Worm (Caenorhabditis elegans) whole organism, L3 larva: ENCODE data around the gene F18A1.1.
A peak's percentile ranks its signal among the peaks of the same experiment; 100 is the strongest.

Source experiments
- R02D3.7 ChIP-seq: fragments of 150-350 bp; optimal IDR thresholded peaks from 2 replicates; lab custom pipeline; 2014; ENCODE audit warnings: missing biosample characterization, missing genetic modification characterization
- ZK546.5 ChIP-seq: sonication (generic microtip); optimal IDR thresholded peaks from 2 replicates; lab custom pipeline; 2017; ENCODE audit warnings: missing biosample characterization, missing genetic modification characterization
- ceh-28 ChIP-seq: fragments of 150-350 bp; optimal IDR thresholded peaks from 2 replicates; lab custom pipeline; 2014; ENCODE audit warnings: missing biosample characterization, missing genetic modification reagents, missing genetic modification characterization
- ceh-82 ChIP-seq: fragments of 150-350 bp; optimal IDR thresholded peaks from 2 replicates; lab custom pipeline; 2014; ENCODE audit warnings: missing biosample characterization, missing genetic modification characterization
- ceh-9 ChIP-seq: sonication (generic microtip); optimal IDR thresholded peaks from 2 replicates; lab custom pipeline; 2018; ENCODE audit warnings: missing biosample characterization, missing genetic modification characterization
- daf-12 ChIP-seq: fragments of 150-350 bp; optimal IDR thresholded peaks from 2 replicates; lab custom pipeline; 2014; ENCODE audit warnings: missing biosample characterization, missing genetic modification reagents, missing genetic modification characterization
- egl-5 ChIP-seq: fragments of 150-350 bp; optimal IDR thresholded peaks from 2 replicates; lab custom pipeline; 2017; ENCODE audit warnings: missing biosample characterization, missing genetic modification reagents, missing genetic modification characterization, inconsistent platforms
- elt-1 ChIP-seq: fragments of 150-350 bp; optimal IDR thresholded peaks from 2 replicates; lab custom pipeline; 2014; ENCODE audit warnings: missing biosample characterization, missing genetic modification characterization
- elt-2 ChIP-seq: sonication (generic microtip); optimal IDR thresholded peaks from 2 replicates; lab custom pipeline; 2016; ENCODE audit warnings: missing genetic modification reagents, mild to moderate bottlenecking, missing genetic modification characterization, missing compliant biosample characterization
- eor-1 ChIP-seq, 2 experiments: fragments of 150-350 bp; optimal IDR thresholded peaks; 2 replicates each; lab custom pipeline; 2014 to 2018; ENCODE audit warnings: missing biosample characterization in 2 of 2, missing genetic modification characterization in 2 of 2
- fkh-2 ChIP-seq: fragments of 150-350 bp; optimal IDR thresholded peaks from 2 replicates; lab custom pipeline; 2014; ENCODE audit warnings: missing biosample characterization, missing genetic modification reagents, missing genetic modification characterization
- fos-1 ChIP-seq: fragments of 150-350 bp; optimal IDR thresholded peaks from 2 replicates; lab custom pipeline; 2014; ENCODE audit warnings: missing biosample characterization, missing genetic modification characterization
- hmg-11 ChIP-seq: sonication (generic microtip); optimal IDR thresholded peaks from 2 replicates; lab custom pipeline; 2016; ENCODE audit warnings: missing genetic modification characterization, missing compliant biosample characterization
- jun-1 ChIP-seq: fragments of 150-350 bp; optimal IDR thresholded peaks from 2 replicates; lab custom pipeline; 2014; ENCODE audit warnings: missing biosample characterization, missing genetic modification reagents, missing genetic modification characterization
- lin-15B ChIP-seq: fragments of 150-350 bp; optimal IDR thresholded peaks from 2 replicates; lab custom pipeline; 2014; ENCODE audit warnings: missing biosample characterization, missing genetic modification characterization
- mml-1 ChIP-seq: fragments of 150-350 bp; sonication (generic microtip); optimal IDR thresholded peaks from 3 replicates; lab custom pipeline; 2014; ENCODE audit warnings: missing biosample characterization, missing genetic modification characterization
- nfya-1 ChIP-seq: sonication (generic microtip); optimal IDR thresholded peaks from 2 replicates; lab custom pipeline; 2017; ENCODE audit warnings: missing genetic modification characterization, mild to moderate bottlenecking, missing compliant biosample characterization, antibody characterized with exemption, moderate library complexity; ENCODE audit not compliant: insufficient read depth
- nhr-11 ChIP-seq: fragments of 150-350 bp; optimal IDR thresholded peaks from 2 replicates; lab custom pipeline; 2014; ENCODE audit warnings: missing biosample characterization, missing genetic modification characterization
- nhr-12 ChIP-seq: fragments of 150-350 bp; optimal IDR thresholded peaks from 2 replicates; lab custom pipeline; 2014; ENCODE audit warnings: missing biosample characterization, missing genetic modification characterization
- nhr-23 ChIP-seq: fragments of 150-350 bp; optimal IDR thresholded peaks from 2 replicates; lab custom pipeline; 2014; ENCODE audit warnings: missing biosample characterization, missing genetic modification reagents, missing genetic modification characterization
- nhr-237 ChIP-seq: fragments of 150-350 bp; optimal IDR thresholded peaks from 2 replicates; lab custom pipeline; 2014; ENCODE audit warnings: missing biosample characterization, missing genetic modification characterization
- nhr-25 ChIP-seq: sonication (generic microtip); optimal IDR thresholded peaks from 2 replicates; lab custom pipeline; 2017; ENCODE audit warnings: missing biosample characterization, missing genetic modification characterization
- nhr-43 ChIP-seq: sonication (generic microtip); optimal IDR thresholded peaks from 2 replicates; lab custom pipeline; 2016; ENCODE audit warnings: mild to moderate bottlenecking, missing genetic modification characterization, missing compliant biosample characterization; ENCODE audit not compliant: poor library complexity, severe bottlenecking
- nhr-77 ChIP-seq: fragments of 150-350 bp; optimal IDR thresholded peaks from 2 replicates; lab custom pipeline; 2014; ENCODE audit warnings: missing biosample characterization, missing genetic modification characterization
- pqm-1 ChIP-seq: fragments of 150-350 bp; optimal IDR thresholded peaks from 2 replicates; lab custom pipeline; 2017; ENCODE audit warnings: missing biosample characterization, missing genetic modification characterization, inconsistent platforms
- sea-2 ChIP-seq: fragments of 150-350 bp; sonication (generic microtip); optimal IDR thresholded peaks from 4 replicates; lab custom pipeline; 2014; ENCODE audit warnings: missing biosample characterization, missing genetic modification reagents, missing genetic modification characterization
- snpc-4 ChIP-seq: fragments of 150-350 bp; optimal IDR thresholded peaks from 2 replicates; lab custom pipeline; 2014; ENCODE audit warnings: missing biosample characterization, missing genetic modification characterization
- tbx-2 ChIP-seq: sonication (generic microtip); optimal IDR thresholded peaks from 2 replicates; lab custom pipeline; 2016; ENCODE audit warnings: mild to moderate bottlenecking, missing genetic modification characterization, missing compliant biosample characterization
- zag-1 ChIP-seq: fragments of 150-350 bp; optimal IDR thresholded peaks from 2 replicates; lab custom pipeline; 2014; ENCODE audit warnings: missing biosample characterization, missing genetic modification characterization

F18A1.1 gene

DNA sequence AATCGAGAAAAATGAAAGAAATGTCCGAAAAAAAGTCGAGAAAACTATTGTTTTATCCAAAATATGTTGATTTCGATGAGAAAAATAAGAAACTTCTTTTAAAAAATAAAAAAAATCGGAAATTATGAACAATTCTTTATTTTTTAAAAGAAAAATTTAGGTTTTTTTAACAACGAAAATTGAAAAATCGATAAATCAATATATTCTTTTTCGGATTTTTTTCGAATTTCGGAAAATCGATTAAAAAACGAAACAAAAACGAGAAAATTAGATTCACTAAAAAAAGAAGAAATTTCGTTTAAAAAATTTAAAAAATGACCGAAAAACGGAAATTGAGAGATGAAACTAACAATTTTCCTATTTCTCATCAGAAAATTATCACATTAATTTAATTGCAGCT, 14.7 kb upstream of the F18A1.1 start:
- TF ChIP-seq zag-1 (tag; lab: Kevin White, UChicago) = no peak
- TF ChIP-seq ceh-28 (tag; lab: Kevin White, UChicago) = peak; percentile 66

DNA sequence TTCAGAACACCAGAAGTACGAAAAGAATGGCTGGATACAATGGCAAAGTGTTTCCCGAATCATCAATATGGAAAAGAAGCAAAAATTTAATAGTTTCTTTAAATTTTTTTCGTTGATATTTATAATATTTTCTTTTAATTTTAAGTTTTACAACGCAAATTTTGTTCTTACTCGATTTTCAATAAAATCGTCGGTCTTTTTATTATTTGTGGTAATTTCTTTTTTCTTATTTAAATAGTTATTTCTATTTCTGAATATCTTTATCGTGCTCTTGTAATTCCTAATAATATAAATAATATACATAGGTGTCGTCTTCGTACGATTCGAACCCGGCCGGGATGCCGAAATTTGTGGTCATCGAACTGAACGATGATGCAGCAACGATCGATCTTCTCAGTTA, 13.0 kb upstream of the F18A1.1 start, which contains the start of gene lir-1:
Gene lir-1, plus strand, starts transcription at position 301 of the 400 bp plus-strand sequence.
- TF ChIP-seq pqm-1 (tag; lab: Kevin White, UChicago) = no peak
- no peak for TF ChIP-seq fos-1 (tag; lab: Kevin White, UChicago)
- no peak for TF ChIP-seq ZK546.5
- no peak for TF ChIP-seq nhr-77 (tag; lab: Kevin White, UChicago)
- TF ChIP-seq ceh-82 (tag; lab: Kevin White, UChicago) = no peak
- no peak for TF ChIP-seq nhr-11 (tag; lab: Kevin White, UChicago)
- TF ChIP-seq, all 47 proteins: peak for 0

DNA sequence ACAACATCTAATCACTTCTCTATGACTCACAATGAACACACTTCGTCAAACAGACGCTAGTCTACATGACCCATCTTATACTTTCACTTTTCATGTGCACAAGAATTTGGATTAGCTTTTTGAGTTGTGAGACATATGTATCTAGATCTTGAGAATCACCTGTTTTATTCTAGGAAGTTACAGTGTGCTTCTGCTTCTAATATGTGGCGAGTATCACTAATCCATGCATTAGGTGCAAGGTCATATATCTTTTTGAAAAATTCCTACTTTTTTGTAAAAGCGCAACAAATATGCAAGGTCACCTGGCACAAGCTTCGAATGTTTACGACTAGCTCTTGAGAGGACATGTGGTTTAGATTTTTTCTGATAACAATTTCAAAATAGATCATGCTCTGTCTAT, 8.9 kb upstream of the F18A1.1 start:
- TF ChIP-seq elt-2 (tag; lab: Kevin White, UChicago) (no peak), elt-1 (no peak), jun-1 (no peak), daf-12 (no peak), sea-2 (GFP tag; lab: Kevin White, UChicago) (no peak), nhr-11 (tag; lab: Kevin White, UChicago) (no peak), nhr-237 (tag; lab: Kevin White, UChicago) (no peak)

- TF ChIP-seq fkh-2 (tag; lab: Kevin White, UChicago) = no peak
- TF ChIP-seq tbx-2 (tag; lab: Kevin White, UChicago) = no peak
- peak; percentile 38 for TF ChIP-seq nhr-23
- no peak for TF ChIP-seq snpc-4 (tag; lab: Kevin White, UChicago)
- no peak for TF ChIP-seq hmg-11 (tag; lab: Kevin White, UChicago)
- TF ChIP-seq ceh-28 (tag; lab: Kevin White, UChicago) = no peak
- peak; percentile 47 for TF ChIP-seq nhr-43 (tag; lab: Kevin White, UChicago)
These were observed 8.3 kb upstream of the F18A1.1 start for ce11 chrII:7676307-7676905.

DNA sequence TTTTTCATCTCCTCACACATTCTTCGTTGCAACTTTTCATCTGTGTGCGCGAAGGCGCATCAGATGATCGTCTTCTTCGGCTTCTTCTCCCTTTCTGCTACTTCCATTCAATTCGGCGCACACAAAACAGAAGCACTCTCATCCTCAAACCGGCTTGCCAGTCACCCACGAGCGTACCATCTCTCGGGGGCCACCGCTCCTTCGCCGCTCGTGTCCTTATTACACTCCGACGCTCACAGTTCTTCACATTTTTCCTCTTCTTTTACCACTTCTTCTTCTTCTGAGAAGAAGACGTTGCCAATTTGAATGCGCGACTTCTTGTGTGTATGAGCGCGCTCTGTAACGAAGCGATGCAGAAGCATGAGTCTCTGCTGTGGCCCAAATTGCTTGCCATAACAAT, 6.2 kb upstream of the F18A1.1 start:
- TF ChIP-seq pqm-1 (tag; lab: Kevin White, UChicago) (no peak), nhr-25 (tag; lab: Kevin White, UChicago) (peak; percentile 60)

DNA sequence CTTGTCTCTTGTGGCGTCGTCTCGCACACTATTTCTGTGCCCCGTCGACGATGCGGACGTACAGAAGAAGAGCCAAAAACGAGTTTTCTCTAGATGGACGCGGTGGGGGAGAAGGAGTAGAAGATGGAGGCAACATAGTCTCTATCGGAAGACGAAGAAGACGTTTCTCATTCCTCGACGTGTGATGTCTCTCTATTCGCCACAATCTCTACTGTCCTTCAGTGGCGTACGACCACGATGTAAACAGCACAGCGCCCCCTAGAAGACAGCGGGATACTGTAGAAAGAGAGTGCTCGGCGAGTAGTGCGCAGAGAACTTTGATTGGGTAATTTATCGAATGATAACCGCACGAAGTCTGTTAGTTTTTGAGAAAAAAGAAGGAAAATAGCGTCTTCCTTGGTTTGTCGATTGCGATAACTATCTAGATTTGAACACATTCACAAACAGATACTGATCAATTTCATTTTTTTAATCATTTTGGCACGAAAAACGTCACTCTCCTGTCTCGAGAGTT, 5.1 kb upstream of the F18A1.1 start:
- peak; percentile 81 for TF ChIP-seq nhr-25 (tag; lab: Kevin White, UChicago)
- peak; percentile 4 for TF ChIP-seq nfya-1
- TF ChIP-seq lin-15B (tag; lab: Kevin White, UChicago) = no peak
- TF ChIP-seq eor-1 (tag; optimal IDR thresholded peaks at IDR 0.05; lab: Kevin White, UChicago) = no peak
- TF ChIP-seq ceh-9 (tag; lab: Kevin White, UChicago) = no peak
- TF ChIP-seq, all 47 proteins: peak for 2

- no peak for TF ChIP-seq mml-1 (tag; lab: Kevin White, UChicago)
- no peak for TF ChIP-seq R02D3.7 (tag; lab: Kevin White, UChicago)
- no peak for TF ChIP-seq nhr-43 (tag; lab: Kevin White, UChicago)
- no peak for TF ChIP-seq lin-15B (tag; lab: Kevin White, UChicago)
- no peak for TF ChIP-seq sea-2 (GFP tag; lab: Kevin White, UChicago)
- TF ChIP-seq snpc-4 (tag; lab: Kevin White, UChicago) = no peak
- no peak for TF ChIP-seq ZK546.5
- no peak for TF ChIP-seq nhr-12
- no peak for TF ChIP-seq egl-5 (tag; lab: Kevin White, UChicago)
- no peak for TF ChIP-seq fkh-2 (tag; lab: Kevin White, UChicago)
These were observed 2.8 kb upstream of the F18A1.1 start, which contains the start of gene lin-26 for ce11 chrII:7681898-7682297. lin-26 (plus strand) TSS chrII:7682198.
